Worm (Caenorhabditis elegans): ENCODE results near the gene Y37E11B.2.

Gene Y37E11B.2

DNA sequence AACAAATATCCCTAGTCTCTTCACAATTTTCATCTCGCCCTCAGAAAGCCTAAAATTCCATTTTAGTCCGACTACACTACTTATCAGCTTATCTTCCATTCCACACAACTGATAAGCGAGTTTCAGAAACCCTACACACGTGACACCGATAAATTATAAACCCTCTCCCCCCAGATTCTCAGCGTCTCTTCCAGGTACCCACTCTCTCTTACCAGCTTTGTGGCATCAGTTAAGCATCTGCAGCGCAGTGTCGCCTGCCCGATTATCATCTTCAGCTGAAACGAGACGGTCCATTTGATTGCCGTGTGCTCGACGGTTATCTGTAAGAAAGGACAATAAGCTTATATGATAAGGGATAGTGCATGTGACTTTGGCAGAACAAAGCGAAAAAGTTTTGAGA, 33.6 kb downstream of the Y37E11B.2 start (continued):
- TF ChIP-seq madf-10 (tag; optimal IDR thresholded peaks at IDR 0.05) (peak; percentile 42), nfyb-1 (GFP tag; IDR thresholded peaks at IDR 0.05) (peak; percentile 74), let-526 (GFP tag; IDR thresholded peaks at IDR 0.05) (peak; percentile 38; the same call in 1 of the 2 replicates), unc-62 (GFP tag; optimal IDR thresholded peaks at IDR 0.05) (no peak), madf-3 (GFP tag; IDR thresholded peaks at IDR 0.05) (no peak), madf-6 (GFP tag; IDR thresholded peaks at IDR 0.05) (no peak), efl-1 (GFP tag; optimal IDR thresholded peaks at IDR 0.05) (no peak), rec-8 (tag; optimal IDR thresholded peaks at IDR 0.05) (no peak), lag-1 (GFP tag; IDR thresholded peaks at IDR 0.05) (no peak), Y53G8AR.9 (GFP tag; conservative IDR thresholded peaks at IDR 0.05) (0 out of 2 replicates have a peak, but pooled peaks have one; percentile 43), cebp-2 (GFP tag; IDR thresholded peaks at IDR 0.05) (no peak), pbrm-1 (GFP tag; IDR thresholded peaks at IDR 0.05) (no peak), dox-1 (GFP tag; IDR thresholded peaks at IDR 0.05) (peak; percentile 75), snpc-1.3 (tag; optimal IDR thresholded peaks at IDR 0.05; ENCODE audit: insufficient read depth) (no peak), F55B11.4 (tag; optimal IDR thresholded peaks at IDR 0.05; ENCODE audit: borderline replicate concordance, insufficient read depth) (no peak), sptf-2 (GFP tag; optimal IDR thresholded peaks at IDR 0.05) (peak; percentile 44), K12H6.12 (tag; optimal IDR thresholded peaks at IDR 0.05) (no peak), tbp1 (GFP tag; optimal IDR thresholded peaks at IDR 0.05) (peak; percentile 50), B0261.1 (tag; optimal IDR thresholded peaks at IDR 0.05) (no peak), hrde-1 (tag; optimal IDR thresholded peaks at IDR 0.05; ENCODE audit: borderline replicate concordance) (no peak), ztf-28 (GFP tag; IDR thresholded peaks at IDR 0.05) (no peak), madf-8 (GFP tag; conservative IDR thresholded peaks at IDR 0.05) (no peak), B0035.1 (tag; optimal IDR thresholded peaks at IDR 0.05) (no peak), lin-54 (GFP tag; optimal IDR thresholded peaks at IDR 0.05) (peak; percentile 32), F57C9.4 (tag; optimal IDR thresholded peaks at IDR 0.05) (no peak), Y79H2A.3 (GFP tag; conservative IDR thresholded peaks at IDR 0.05) (no peak), aptf-3 (GFP tag; IDR thresholded peaks at IDR 0.05) (no peak), T07F8.4 (tag; optimal IDR thresholded peaks at IDR 0.05) (no peak), sea-2 (GFP tag; IDR thresholded peaks at IDR 0.05) (no peak), mel-28 (tag; optimal IDR thresholded peaks at IDR 0.05; ENCODE audit: borderline replicate concordance) (no peak), lin-40 (tag; optimal IDR thresholded peaks at IDR 0.05) (peak; percentile 23), hmg-20 (GFP tag; IDR thresholded peaks at IDR 0.05) (no peak), snpc-3.4 (tag; optimal IDR thresholded peaks at IDR 0.05) (no peak), him-1 (tag; optimal IDR thresholded peaks at IDR 0.05) (no peak), F49E8.2 (tag; optimal IDR thresholded peaks at IDR 0.05; ENCODE audit: insufficient read depth) (no peak), C06A6.2 (GFP tag; conservative IDR thresholded peaks at IDR 0.05) (0 out of 2 replicates have a peak, but pooled peaks have one; percentile 12), ZK185.1 (tag; optimal IDR thresholded peaks at IDR 0.05; ENCODE audit: poor library complexity, severe bottlenecking) (no peak), snpc-4 (GFP tag; optimal IDR thresholded peaks at IDR 0.05) (no peak), snpc-4 (tag; optimal IDR thresholded peaks at IDR 0.05) (peak in 3 of 4 experiments; percentile 12 to 33 (median 32)), F52B5.7 (tag; optimal IDR thresholded peaks at IDR 0.05) (no peak), egl-18 (GFP tag; IDR thresholded peaks at IDR 0.05) (no peak), tbx-9 (tag; optimal IDR thresholded peaks at IDR 0.05; ENCODE audit: borderline replicate concordance) (no peak), nhr-90 (tag; optimal IDR thresholded peaks at IDR 0.05) (peak; percentile 76), hmg-1.2 (GFP tag; IDR thresholded peaks at IDR 0.05) (peak; percentile 40; the same call in 1 of the 2 replicates), F39B2.1 (GFP tag; IDR thresholded peaks at IDR 0.05) (no peak), ztf-3 (GFP tag; optimal IDR thresholded peaks at IDR 0.05) (no peak), Y67H2A.10 (GFP tag; conservative IDR thresholded peaks at IDR 0.05) (no peak), D2030.7 (GFP tag; IDR thresholded peaks at IDR 0.05) (no peak)

All from whole organism, young adult.